Fruit fly (Drosophila melanogaster) whole organism, embryonic: ENCODE measurements around the gene CG7974.

ENCODE experiments used
- B-H1 ChIP-seq: fragments of 200-800 bp; sonication (Bioruptor generic); IDR thresholded peaks from 3 replicates; pipeline ENCODE4 v1.3.6; 2022; ENCODE audit warnings: missing biosample characterization, missing genetic modification characterization
- BtbVII ChIP-seq: fragments of 200-800 bp; sonication (Bioruptor generic); optimal IDR thresholded peaks from 3 replicates; lab custom pipeline; 2017; ENCODE audit warnings: missing biosample characterization, mild to moderate bottlenecking, missing genetic modification characterization
- C15 ChIP-seq: fragments of 200-800 bp; sonication (Bioruptor generic); IDR thresholded peaks from 3 replicates; pipeline ENCODE4 v1.3.6; 2022; ENCODE audit warnings: missing biosample characterization, missing genetic modification characterization
- CG10654 ChIP-seq: fragments of 200-800 bp; sonication (Bioruptor generic); optimal IDR thresholded peaks from 2 replicates; lab custom pipeline; 2016; ENCODE audit warnings: missing biosample characterization, missing genetic modification characterization
- CG11085 ChIP-seq: fragments of 200-800 bp; sonication (Bioruptor generic); IDR thresholded peaks from 2 replicates; pipeline ENCODE4 v1.3.6; 2022; ENCODE audit warnings: missing biosample characterization, missing genetic modification characterization
- CG11093 ChIP-seq: fragments of 200-800 bp; sonication (Bioruptor generic); IDR thresholded peaks from 3 replicates; pipeline ENCODE4 v1.3.6; 2022; ENCODE audit warnings: missing biosample characterization, missing genetic modification characterization
- CG12942 ChIP-seq: fragments of 200-800 bp; sonication (Bioruptor generic); optimal IDR thresholded peaks from 3 replicates; lab custom pipeline; 2016; ENCODE audit warnings: missing biosample characterization, missing genetic modification characterization
- CG13424 ChIP-seq: fragments of 200-800 bp; sonication (Bioruptor generic); optimal IDR thresholded peaks from 2 replicates; lab custom pipeline; 2019; ENCODE audit warnings: missing biosample characterization, mild to moderate bottlenecking, missing genetic modification characterization, moderate library complexity
- CG13894 ChIP-seq: fragments of 200-800 bp; sonication (Bioruptor generic); optimal IDR thresholded peaks from 3 replicates; lab custom pipeline; 2018; ENCODE audit warnings: missing biosample characterization, mild to moderate bottlenecking, missing genetic modification characterization, moderate library complexity
- CG14014 ChIP-seq: fragments of 200-800 bp; sonication (Bioruptor generic); IDR thresholded peaks from 2 replicates; pipeline ENCODE4 v1.3.6; 2022; ENCODE audit warnings: missing biosample characterization, missing genetic modification characterization
- CG17568 ChIP-seq: fragments of 200-800 bp; sonication (Bioruptor generic); optimal IDR thresholded peaks from 2 replicates; lab custom pipeline; 2018; ENCODE audit warnings: missing biosample characterization, mild to moderate bottlenecking, missing genetic modification characterization, moderate library complexity
- CG1792 ChIP-seq: fragments of 200-800 bp; sonication (Bioruptor generic); optimal IDR thresholded peaks from 2 replicates; lab custom pipeline; 2016; ENCODE audit warnings: missing biosample characterization, missing genetic modification characterization
- CG2199 ChIP-seq: fragments of 200-800 bp; sonication (Bioruptor generic); IDR thresholded peaks from 3 replicates; pipeline ENCODE4 v1.3.6; 2022; ENCODE audit warnings: missing biosample characterization, missing genetic modification characterization
- CG43689 ChIP-seq: fragments of 200-800 bp; sonication (Bioruptor generic); IDR thresholded peaks from 2 replicates; pipeline ENCODE4 v1.3.6; 2022; ENCODE audit warnings: missing biosample characterization, missing genetic modification characterization
- CG6683 ChIP-seq: fragments of 200-800 bp; sonication (Bioruptor generic); optimal IDR thresholded peaks from 2 replicates; lab custom pipeline; 2017; ENCODE audit warnings: missing biosample characterization, mild to moderate bottlenecking, missing genetic modification characterization, missing genetic modification reagents
- CG7271 ChIP-seq: fragments of 200-800 bp; sonication (Bioruptor generic); optimal IDR thresholded peaks from 2 replicates; lab custom pipeline; 2018; ENCODE audit warnings: missing biosample characterization, mild to moderate bottlenecking, missing genetic modification characterization, moderate library complexity
- CG7839 ChIP-seq: fragments of 200-800 bp; sonication (Bioruptor generic); optimal IDR thresholded peaks from 3 replicates; lab custom pipeline; 2018; ENCODE audit warnings: missing biosample characterization, mild to moderate bottlenecking, missing genetic modification characterization, moderate library complexity
- CG7963 ChIP-seq: fragments of 200-800 bp; sonication (Bioruptor generic); IDR thresholded peaks from 3 replicates; pipeline ENCODE4 v1.3.6; 2022; ENCODE audit warnings: missing biosample characterization, missing genetic modification characterization; ENCODE audit not compliant: partially characterized antibody
- CG7987 ChIP-seq: fragments of 200-800 bp; sonication (Bioruptor generic); optimal IDR thresholded peaks from 2 replicates; lab custom pipeline; 2018; ENCODE audit warnings: missing biosample characterization, mild to moderate bottlenecking, missing genetic modification characterization, moderate library complexity
- CG9727 ChIP-seq: fragments of 200-800 bp; sonication (Bioruptor generic); optimal IDR thresholded peaks from 3 replicates; lab custom pipeline; 2017; ENCODE audit warnings: missing biosample characterization, mild to moderate bottlenecking, missing genetic modification characterization
- Fer3 ChIP-seq: fragments of 200-800 bp; sonication (Bioruptor generic); optimal IDR thresholded peaks from 2 replicates; lab custom pipeline; 2018; ENCODE audit warnings: missing biosample characterization, mild to moderate bottlenecking, missing genetic modification characterization, moderate library complexity
- HLHmδ ChIP-seq: fragments of 200-800 bp; sonication (Bioruptor generic); optimal IDR thresholded peaks from 2 replicates; lab custom pipeline; 2018; ENCODE audit warnings: missing biosample characterization, mild to moderate bottlenecking, missing genetic modification characterization, moderate library complexity
- Hr39 ChIP-seq: fragments of >200 bp; optimal IDR thresholded peaks from 2 replicates; lab custom pipeline; 2017
- Lim3 ChIP-seq: fragments of 200-800 bp; sonication (Bioruptor generic); IDR thresholded peaks from 2 replicates; pipeline ENCODE4 v1.3.6; 2022; ENCODE audit warnings: missing biosample characterization, missing genetic modification characterization
- Mad ChIP-seq: fragments of 200-800 bp; sonication (Bioruptor generic); optimal IDR thresholded peaks from 2 replicates; lab custom pipeline; 2016; ENCODE audit warnings: missing biosample characterization, missing genetic modification characterization
- Neu2 ChIP-seq: fragments of 200-800 bp; sonication (Bioruptor generic); optimal IDR thresholded peaks from 3 replicates; lab custom pipeline; 2016; ENCODE audit warnings: missing biosample characterization, missing genetic modification characterization, borderline replicate concordance
- Nf-YB ChIP-seq: fragments of 200-800 bp; sonication (Bioruptor generic); optimal IDR thresholded peaks from 3 replicates; lab custom pipeline; 2019; ENCODE audit warnings: missing biosample characterization, mild to moderate bottlenecking, missing genetic modification characterization, moderate library complexity
- Poxn ChIP-seq: fragments of 200-800 bp; sonication (Bioruptor generic); IDR thresholded peaks from 2 replicates; pipeline ENCODE4 v1.3.6; 2022; ENCODE audit warnings: missing biosample characterization, missing genetic modification characterization
- TFAM ChIP-seq: fragments of 200-800 bp; sonication (Bioruptor generic); optimal IDR thresholded peaks from 2 replicates; lab custom pipeline; 2017; ENCODE audit warnings: missing biosample characterization, missing genetic modification characterization, inconsistent platforms
- bbx ChIP-seq: fragments of 200-800 bp; sonication (Bioruptor generic); IDR thresholded peaks from 2 replicates; pipeline ENCODE4 v1.3.6; 2022; ENCODE audit warnings: missing biosample characterization, missing genetic modification characterization; ENCODE audit not compliant: partially characterized antibody
- bcd ChIP-seq: fragments of 200-800 bp; sonication (Bioruptor generic); optimal IDR thresholded peaks from 2 replicates; lab custom pipeline; 2017; ENCODE audit warnings: missing biosample characterization, mild to moderate bottlenecking, missing genetic modification characterization
- cwo ChIP-seq: fragments of 200-800 bp; sonication (Bioruptor generic); optimal IDR thresholded peaks from 3 replicates; lab custom pipeline; 2017; ENCODE audit warnings: missing biosample characterization, missing genetic modification characterization, mild to moderate bottlenecking, moderate library complexity, missing genetic modification reagents
- dan ChIP-seq: fragments of 200-800 bp; sonication (Bioruptor generic); IDR thresholded peaks from 2 replicates; pipeline ENCODE4 v1.3.6; 2022; ENCODE audit warnings: missing biosample characterization, missing genetic modification characterization
- dmrt11E ChIP-seq: fragments of 200-800 bp; sonication (Bioruptor generic); optimal IDR thresholded peaks from 3 replicates; lab custom pipeline; 2018; ENCODE audit warnings: missing biosample characterization, mild to moderate bottlenecking, missing genetic modification characterization, moderate library complexity
- grn ChIP-seq: fragments of 200-800 bp; sonication (Bioruptor generic); optimal IDR thresholded peaks from 3 replicates; lab custom pipeline; 2017; ENCODE audit warnings: missing biosample characterization, missing genetic modification characterization
- gro ChIP-seq: fragments of 200-800 bp; sonication (Bioruptor generic); optimal IDR thresholded peaks from 2 replicates; lab custom pipeline; 2016; ENCODE audit warnings: missing biosample characterization, missing genetic modification characterization
- her ChIP-seq: fragments of 200-800 bp; sonication (Bioruptor generic); optimal IDR thresholded peaks from 2 replicates; lab custom pipeline; 2016; ENCODE audit warnings: missing biosample characterization, missing genetic modification characterization
- inv ChIP-seq: fragments of 200-800 bp; sonication (Bioruptor generic); IDR thresholded peaks from 2 replicates; pipeline ENCODE4 v1.3.6; 2022; ENCODE audit warnings: missing biosample characterization, missing genetic modification characterization; ENCODE audit not compliant: partially characterized antibody
- jing ChIP-seq: fragments of 200-800 bp; sonication (Bioruptor generic); optimal IDR thresholded peaks from 2 replicates; lab custom pipeline; 2018; ENCODE audit warnings: missing biosample characterization, mild to moderate bottlenecking, missing genetic modification characterization
- lov ChIP-seq, 2 experiments: fragments of 200-800 bp in 1 of 2; fragments of >200 bp in 1 of 2; sonication (Bioruptor generic) in 1 of 2; IDR thresholded peaks in 1 of 2; optimal IDR thresholded peaks in 1 of 2; 2 replicates in 1 of 2; 3 replicates in 1 of 2; pipeline versions ENCODE4 v1.3.6 to Lab custom; 2017 to 2022; ENCODE audit warnings: missing biosample characterization in 1 of 2, missing genetic modification characterization in 1 of 2
- org-1 ChIP-seq: fragments of 200-800 bp; sonication (Bioruptor generic); optimal IDR thresholded peaks from 2 replicates; lab custom pipeline; 2017; ENCODE audit warnings: missing biosample characterization, missing genetic modification characterization
- pho ChIP-seq: fragments of 200-800 bp; sonication (Bioruptor generic); optimal IDR thresholded peaks from 2 replicates; lab custom pipeline; 2016; ENCODE audit warnings: missing biosample characterization, missing genetic modification characterization
- prd ChIP-seq, 3 experiments: fragments of >200 bp in 2 of 3; fragments of 200-800 bp in 1 of 3; sonication (Bioruptor generic) in 1 of 3; optimal IDR thresholded peaks in 2 of 3; IDR thresholded peaks in 1 of 3; 2 replicates in 2 of 3; 3 replicates in 1 of 3; pipeline versions ENCODE4 v1.3.6 to Lab custom; 2017 to 2022; ENCODE audit warnings: missing biosample characterization in 1 of 3, missing genetic modification characterization in 1 of 3
- pum ChIP-seq: fragments of 200-800 bp; sonication (Bioruptor generic); optimal IDR thresholded peaks from 2 replicates; lab custom pipeline; 2016; ENCODE audit warnings: missing biosample characterization, missing genetic modification characterization
- run ChIP-seq: fragments of 200-800 bp; sonication (Bioruptor generic); optimal IDR thresholded peaks from 3 replicates; lab custom pipeline; 2018; ENCODE audit warnings: missing biosample characterization, mild to moderate bottlenecking, missing genetic modification characterization
- scrt ChIP-seq: fragments of 200-800 bp; sonication (Bioruptor generic); optimal IDR thresholded peaks from 2 replicates; lab custom pipeline; 2018; ENCODE audit warnings: missing biosample characterization, mild to moderate bottlenecking, missing genetic modification characterization, moderate library complexity
- shn ChIP-seq: fragments of 200-800 bp; sonication (Bioruptor generic); optimal IDR thresholded peaks from 3 replicates; lab custom pipeline; 2016; ENCODE audit warnings: missing biosample characterization, missing genetic modification characterization
- tap ChIP-seq: fragments of 200-800 bp; optimal IDR thresholded peaks from 3 replicates; lab custom pipeline; 2019; ENCODE audit warnings: missing biosample characterization, mild to moderate bottlenecking, missing genetic modification characterization, moderate library complexity
- twi ChIP-seq: fragments of 200-800 bp; optimal IDR thresholded peaks from 2 replicates; lab custom pipeline; 2019; ENCODE audit warnings: missing biosample characterization, mild to moderate bottlenecking, missing genetic modification characterization, moderate library complexity

CG7974 gene

DNA sequence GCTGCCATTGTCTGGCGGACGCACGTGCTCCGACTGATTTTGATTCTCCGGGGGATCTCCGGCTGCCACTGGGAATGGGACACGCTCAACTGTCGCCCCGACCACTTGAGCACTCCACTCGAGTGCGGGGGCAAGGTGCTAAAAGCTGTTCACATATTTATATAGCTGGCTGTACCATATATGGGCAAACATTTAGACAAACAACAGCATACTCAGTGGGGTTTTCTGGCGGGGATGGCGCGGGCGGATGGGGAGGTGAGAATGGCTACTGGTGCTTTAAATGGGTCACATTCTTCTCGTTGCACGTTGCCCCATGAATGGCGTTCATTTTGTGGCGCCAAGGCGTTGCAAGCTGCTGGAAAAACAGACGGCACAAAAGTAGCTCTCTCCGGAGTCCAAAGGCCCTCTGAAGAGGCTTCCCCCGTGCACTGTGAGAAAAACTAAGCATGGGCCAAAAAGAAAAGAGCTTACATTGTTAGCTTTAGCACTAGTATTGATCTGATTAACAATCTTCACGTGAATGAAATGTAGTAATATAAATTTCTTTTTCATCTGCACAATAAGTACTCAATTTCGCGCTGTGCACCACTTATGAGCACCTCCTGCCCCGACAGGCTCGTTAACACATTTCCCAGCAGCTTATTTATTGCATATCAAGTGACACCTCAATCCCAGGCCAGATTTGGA is 25.9 kb downstream of the CG7974 start (continued):
- TF ChIP-seq CG43689 (GFP tag; lab: Robert Waterston, UW), result no peak
- peak; percentile 36 for TF ChIP-seq CG7987 (GFP tag; lab: Kevin White, UChicago)
- TF ChIP-seq jing (GFP tag; lab: Kevin White, UChicago), result no peak
- no peak for TF ChIP-seq CG7963 (GFP tag; lab: Robert Waterston, UW)
- TF ChIP-seq gro, result no peak
- TF ChIP-seq twi (tag; lab: Kevin White, UChicago), result no peak
- TF ChIP-seq B-H1, result no peak; the same call in 2 of the 3 replicates
- no peak for TF ChIP-seq CG7271 (tag; lab: Kevin White, UChicago)
- TF ChIP-seq inv, result no peak
- TF ChIP-seq Lim3 (GFP tag; lab: Robert Waterston, UW), result no peak
- no peak for TF ChIP-seq Hr39 (lab: Kevin White, UChicago)
- no peak for TF ChIP-seq CG11085
- no peak for TF ChIP-seq CG2199
- no peak for TF ChIP-seq dan (GFP tag; lab: Robert Waterston, UW)
- no peak for TF ChIP-seq TFAM (GFP tag; lab: Kevin White, UChicago)
- no peak for TF ChIP-seq Nf-YB (GFP tag; lab: Kevin White, UChicago)
- peak; percentile 28 for TF ChIP-seq org-1 (GFP tag; lab: Kevin White, UChicago)
- no peak for TF ChIP-seq scrt (GFP tag; lab: Kevin White, UChicago)
- no peak for TF ChIP-seq cwo (GFP tag; lab: Kevin White, UChicago)
- TF ChIP-seq pum (GFP tag; lab: Kevin White, UChicago), result peak; percentile 30
- TF ChIP-seq her, result no peak
- no peak for TF ChIP-seq Neu2 (GFP tag; lab: Kevin White, UChicago)
- TF ChIP-seq Poxn, result no peak
- peak; percentile 3 for TF ChIP-seq grn (GFP tag; lab: Kevin White, UChicago)
- no peak for TF ChIP-seq shn (GFP tag; lab: Kevin White, UChicago)
- peak; percentile 12 for TF ChIP-seq bcd (GFP tag; lab: Kevin White, UChicago)
- TF ChIP-seq CG1792, result no peak
- TF ChIP-seq CG17568 (GFP tag; lab: Kevin White, UChicago), result no peak
- TF ChIP-seq prd (optimal IDR thresholded peaks at IDR 0.05; lab: Kevin White, UChicago), result no peak
- TF ChIP-seq prd (GFP tag; IDR thresholded peaks at IDR 0.05; lab: Robert Waterston, UW), result peak; percentile 65; the same call in 2 of the 3 replicates
- no peak for TF ChIP-seq Mad (GFP tag; lab: Kevin White, UChicago)
- TF ChIP-seq bbx, result no peak
- TF ChIP-seq lov (optimal IDR thresholded peaks at IDR 0.05; lab: Kevin White, UChicago), result no peak
- no peak for TF ChIP-seq lov (GFP tag; IDR thresholded peaks at IDR 0.05; lab: Robert Waterston, UW)
- no peak for TF ChIP-seq pho (GFP tag; lab: Kevin White, UChicago)
- TF ChIP-seq BtbVII (GFP tag; lab: Kevin White, UChicago), result peak; percentile 23
- TF ChIP-seq CG13424 (tag; lab: Kevin White, UChicago), result no peak
- TF ChIP-seq HLHmδ (GFP tag; lab: Kevin White, UChicago), result peak; percentile 73
- no peak for TF ChIP-seq CG13894 (tag; lab: Kevin White, UChicago)
- no peak for TF ChIP-seq tap
- no peak for TF ChIP-seq run
- no peak for TF ChIP-seq Fer3
- no peak for TF ChIP-seq C15 (GFP tag; lab: Robert Waterston, UW)
- no peak for TF ChIP-seq CG6683 (GFP tag; lab: Kevin White, UChicago)
- peak; percentile 29 for TF ChIP-seq CG9727
- TF ChIP-seq CG11093 (GFP tag; lab: Robert Waterston, UW), result no peak
- peak; percentile 17 for TF ChIP-seq CG10654 (GFP tag; lab: Kevin White, UChicago)
- peak; percentile 60 for TF ChIP-seq CG7839 (tag; lab: Kevin White, UChicago)
- no peak for TF ChIP-seq CG12942
- peak; percentile 39 for TF ChIP-seq dmrt11E (tag; lab: Kevin White, UChicago)
- no peak for TF ChIP-seq CG14014 (GFP tag; lab: Robert Waterston, UW)
